Worm (Caenorhabditis elegans): ENCODE data around the gene adal-1.

The adal-1 gene

DNA sequence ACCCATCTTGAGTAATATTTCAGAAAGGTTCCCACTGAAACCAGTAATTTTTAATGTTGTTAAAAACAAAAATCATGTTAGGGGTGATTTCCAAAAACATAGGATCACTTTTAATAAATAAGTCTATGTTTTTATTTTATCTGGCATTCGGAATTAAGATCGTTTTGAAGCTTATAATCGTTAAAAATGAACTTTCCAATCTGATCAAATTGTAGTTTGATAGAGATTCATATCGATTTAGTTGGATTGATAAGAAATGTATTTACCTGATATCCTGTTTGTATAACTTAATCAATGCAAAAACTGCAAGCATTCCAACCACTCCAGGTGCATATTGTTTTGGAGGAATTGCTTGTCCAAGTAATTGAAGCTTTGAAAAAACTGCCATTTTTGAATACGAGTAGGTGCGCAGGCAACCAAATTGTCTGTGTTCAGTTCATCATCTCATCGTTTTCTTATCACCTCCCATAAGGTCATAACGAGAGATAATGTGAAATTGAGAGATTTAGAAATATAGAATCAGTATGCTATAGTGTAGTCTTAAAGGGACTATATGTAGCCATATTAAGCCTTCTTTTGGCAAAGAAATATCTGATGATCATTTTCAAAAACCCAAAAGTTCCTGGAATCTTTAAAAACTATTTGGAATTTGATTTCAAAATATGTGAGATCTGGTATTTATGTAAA is 6.0 kb downstream of the adal-1 start, which contains the start of gene pmp-2:
Gene pmp-2, minus strand, starts transcription at position 487 of the 687 bp plus-strand sequence.
- TF ChIP-seq nhr-76 (tag; optimal IDR thresholded peaks at IDR 0.05) (no peak), snpc-4 (tag; optimal IDR thresholded peaks at IDR 0.05) (no peak), unc-62 (GFP tag; optimal IDR thresholded peaks at IDR 0.05) (no peak), bed-3 (GFP tag; optimal IDR thresholded peaks at IDR 0.05) (no peak), M03D4.4 (tag; optimal IDR thresholded peaks at IDR 0.05) (no peak), nhr-12 (tag; optimal IDR thresholded peaks at IDR 0.05) (no peak), ceh-39 (tag; optimal IDR thresholded peaks at IDR 0.05) (no peak), ceh-43 (GFP tag; optimal IDR thresholded peaks at IDR 0.05) (no peak), pha-4 (tag; optimal IDR thresholded peaks at IDR 0.05) (no peak)

- no peak for TF ChIP-seq mab-5 (tag; optimal IDR thresholded peaks at IDR 0.05)
- no peak for TF ChIP-seq tbx-8 (GFP tag; optimal IDR thresholded peaks at IDR 0.05)
- no peak for TF ChIP-seq hlh-1 (tag; optimal IDR thresholded peaks at IDR 0.05)
- no peak for TF ChIP-seq snpc-4 (tag; optimal IDR thresholded peaks at IDR 0.05)
- TF ChIP-seq lin-13 (tag; optimal IDR thresholded peaks at IDR 0.05) = no peak
- TF ChIP-seq cnd-1 (tag; optimal IDR thresholded peaks at IDR 0.05) = no peak
- no peak for TF ChIP-seq elt-1 (tag; optimal IDR thresholded peaks at IDR 0.05; ENCODE audit: borderline replicate concordance, insufficient read depth)
Observed at ce11 chrII:6884568-6884967, 8.9 kb downstream of the adal-1 start.

- TF ChIP-seq nhr-12 (tag; optimal IDR thresholded peaks at IDR 0.05) (no peak), pha-4 (tag; optimal IDR thresholded peaks at IDR 0.05) (no peak)
Observed at ce11 chrII:6883716-6884115, 9.7 kb downstream of the adal-1 start, which contains the start of gene pmp-1. pmp-1 (minus strand) TSS chrII:6883754.

- TF ChIP-seq nhr-2 (tag; optimal IDR thresholded peaks at IDR 0.05) = no peak
- TF ChIP-seq lsy-2 (tag; optimal IDR thresholded peaks at IDR 0.05) = no peak
- no peak for TF ChIP-seq mab-5 (tag; optimal IDR thresholded peaks at IDR 0.05)
- no peak for TF ChIP-seq unc-120 (tag; optimal IDR thresholded peaks at IDR 0.05; ENCODE audit: poor library complexity, severe bottlenecking)
- TF ChIP-seq nhr-12 (tag; optimal IDR thresholded peaks at IDR 0.05) = no peak
- no peak for TF ChIP-seq ztf-11 (tag; optimal IDR thresholded peaks at IDR 0.05)
Observed at ce11 chrII:6882335-6882734, 11.1 kb downstream of the adal-1 start.

- TF ChIP-seq ceh-83 (GFP tag; optimal IDR thresholded peaks at IDR 0.05) = no peak
- no peak for TF ChIP-seq nhr-76 (tag; optimal IDR thresholded peaks at IDR 0.05)
- no peak for TF ChIP-seq mls-2 (tag; optimal IDR thresholded peaks at IDR 0.05)
- TF ChIP-seq nhr-28 (tag; optimal IDR thresholded peaks at IDR 0.05) = no peak
- TF ChIP-seq cnd-1 (tag; optimal IDR thresholded peaks at IDR 0.05) = no peak
- TF ChIP-seq M03D4.4 (tag; optimal IDR thresholded peaks at IDR 0.05) = no peak
- no peak for TF ChIP-seq flh-1 (GFP tag; optimal IDR thresholded peaks at IDR 0.05)
- TF ChIP-seq lsy-2 (tag; optimal IDR thresholded peaks at IDR 0.05) = no peak
- TF ChIP-seq unc-62 (GFP tag; optimal IDR thresholded peaks at IDR 0.05) = no peak
- no peak for TF ChIP-seq nhr-2 (tag; optimal IDR thresholded peaks at IDR 0.05)
- no peak for TF ChIP-seq ces-1 (GFP tag; optimal IDR thresholded peaks at IDR 0.05)
Observed at ce11 chrII:6880067-6880466, 13.4 kb downstream of the adal-1 start, which contains the start of gene C44B7.7. C44B7.7 (minus strand) TSS chrII:6880167.

- TF ChIP-seq bed-3 (GFP tag; optimal IDR thresholded peaks at IDR 0.05) (no peak), sptf-1 (tag; optimal IDR thresholded peaks at IDR 0.05) (no peak), tbx-8 (GFP tag; optimal IDR thresholded peaks at IDR 0.05) (no peak), nhr-12 (tag; optimal IDR thresholded peaks at IDR 0.05) (no peak), ceh-43 (GFP tag; optimal IDR thresholded peaks at IDR 0.05) (no peak)
Observed at ce11 chrII:6877881-6878280, 15.6 kb downstream of the adal-1 start.

- TF ChIP-seq flh-1 (GFP tag; optimal IDR thresholded peaks at IDR 0.05) (no peak), sem-2 (GFP tag; optimal IDR thresholded peaks at IDR 0.05) (no peak), bed-3 (GFP tag; optimal IDR thresholded peaks at IDR 0.05) (no peak), lin-13 (tag; optimal IDR thresholded peaks at IDR 0.05) (no peak), snpc-4 (tag; optimal IDR thresholded peaks at IDR 0.05) (no peak), elt-1 (tag; optimal IDR thresholded peaks at IDR 0.05; ENCODE audit: borderline replicate concordance, insufficient read depth) (no peak), nhr-2 (tag; optimal IDR thresholded peaks at IDR 0.05) (no peak), ceh-39 (tag; optimal IDR thresholded peaks at IDR 0.05) (no peak), blmp-1 (tag; optimal IDR thresholded peaks at IDR 0.05) (no peak)
Observed at ce11 chrII:6876957-6877356, 16.5 kb downstream of the adal-1 start, which contains the start of gene slc-36.5. slc-36.5 (minus strand) TSS chrII:6877057.

All from whole organism, mixed stage, embryonic.